Worm (Caenorhabditis elegans) whole organism, young adult: ENCODE measurements around the gene mrpl-36.

ENCODE experiments used
- B0261.1 ChIP-seq: sonication (generic microtip); optimal IDR thresholded peaks from 2 replicates; lab custom pipeline; 2016; ENCODE audit warnings: mild to moderate bottlenecking, missing genetic modification characterization, moderate library complexity, missing compliant biosample characterization
- C06A6.2 ChIP-seq: fragments of 200-800 bp; sonication (Bioruptor generic); conservative IDR thresholded peaks from 2 replicates; pipeline ENCODE4 v1.3.6; 2022; ENCODE audit warnings: missing genetic modification characterization, missing compliant biosample characterization
- Y56A3A.18 ChIP-seq: fragments of 200-800 bp; sonication (Bioruptor generic); IDR thresholded peaks from 2 replicates; pipeline ENCODE4 v1.3.6; 2022; ENCODE audit warnings: missing genetic modification reagents, missing genetic modification characterization, missing compliant biosample characterization
- athp-1 ChIP-seq: sonication (generic microtip); optimal IDR thresholded peaks from 2 replicates; lab custom pipeline; 2017; ENCODE audit warnings: mild to moderate bottlenecking, missing genetic modification characterization, missing compliant biosample characterization
- hlh-26 ChIP-seq: fragments of 200-800 bp; sonication (Bioruptor generic); conservative IDR thresholded peaks from 2 replicates; pipeline ENCODE4 v1.3.6; 2022; ENCODE audit warnings: missing genetic modification reagents, missing genetic modification characterization, missing compliant biosample characterization
- lag-1 ChIP-seq: fragments of 200-800 bp; sonication (Bioruptor generic); IDR thresholded peaks from 2 replicates; pipeline ENCODE4 v1.3.6; 2022; ENCODE audit warnings: missing genetic modification reagents, missing genetic modification characterization, missing compliant biosample characterization
- mel-28 ChIP-seq: sonication (generic microtip); optimal IDR thresholded peaks from 2 replicates; lab custom pipeline; 2016; ENCODE audit warnings: borderline replicate concordance, mild to moderate bottlenecking, missing genetic modification characterization, missing compliant biosample characterization
- nhr-90 ChIP-seq: sonication (generic microtip); optimal IDR thresholded peaks from 2 replicates; lab custom pipeline; 2016; ENCODE audit warnings: missing genotype, mild to moderate bottlenecking, missing genetic modification characterization, missing compliant biosample characterization
- somi-1 ChIP-seq: fragments of 200-800 bp; sonication (Bioruptor generic); optimal IDR thresholded peaks from 2 replicates; lab custom pipeline; 2018; ENCODE audit warnings: mild to moderate bottlenecking, missing genetic modification characterization, missing compliant biosample characterization

- no peak for TF ChIP-seq hlh-26
- no peak for TF ChIP-seq athp-1 (tag; lab: Kevin White, UChicago)
- no peak for TF ChIP-seq Y56A3A.18 (GFP tag; lab: Robert Waterston, UW)
- no peak for TF ChIP-seq C06A6.2 (GFP tag; lab: Robert Waterston, UW)
- TF ChIP-seq nhr-90 (tag; lab: Kevin White, UChicago): no peak
- TF ChIP-seq B0261.1 (tag; lab: Kevin White, UChicago): no peak
- no peak for TF ChIP-seq mel-28 (tag; lab: Kevin White, UChicago)
- no peak for TF ChIP-seq somi-1 (GFP tag; lab: Kevin White, UChicago)
- TF ChIP-seq lag-1 (GFP tag; lab: Robert Waterston, UW): no peak
These were observed 11.3 kb upstream of the mrpl-36 start, which contains the start of gene gpdh-2 for ce11 chrIII:9859133-9859775.
